Worm (Caenorhabditis elegans) whole organism, late embryonic: Measurements from ENCODE around the gene hdl-2.

Experiments
- Y22D7AL.16 ChIP-seq: sonication (generic microtip); optimal IDR thresholded peaks from 2 replicates; lab custom pipeline; 2016; ENCODE audit warnings: missing genetic modification characterization, missing compliant biosample characterization
- pag-3 ChIP-seq: sonication (generic microtip); optimal IDR thresholded peaks from 2 replicates; lab custom pipeline; 2016; ENCODE audit warnings: missing compliant biosample characterization, missing genetic modification characterization, borderline replicate concordance
- pax-1 ChIP-seq: fragments of 150-350 bp; optimal IDR thresholded peaks from 2 replicates; lab custom pipeline; 2014; ENCODE audit warnings: missing biosample characterization, missing genetic modification characterization
- unc-55 ChIP-seq: sonication (generic microtip); optimal IDR thresholded peaks from 2 replicates; lab custom pipeline; 2017; ENCODE audit warnings: missing biosample characterization, missing genetic modification reagents, missing genetic modification characterization

- TF ChIP-seq Y22D7AL.16, result no peak
- TF ChIP-seq pag-3 (tag; lab: Kevin White, UChicago), result no peak
- no peak for TF ChIP-seq unc-55 (GFP tag; lab: Kevin White, UChicago)
- no peak for TF ChIP-seq pax-1 (tag; lab: Kevin White, UChicago)
These were observed 21.8 kb upstream of the hdl-2 start, which contains the start of gene alp-1 for ce11 chrIV:8852194-8852593.
